Worm (Caenorhabditis elegans): ENCODE data around the gene srh-115.

- no peak for TF ChIP-seq zip-4 (GFP tag; optimal IDR thresholded peaks at IDR 0.05)
- TF ChIP-seq tbx-2 (tag; optimal IDR thresholded peaks at IDR 0.05), result no peak
- TF ChIP-seq unc-130 (tag; optimal IDR thresholded peaks at IDR 0.05), result no peak
- no peak for TF ChIP-seq zag-1 (tag; optimal IDR thresholded peaks at IDR 0.05)
- TF ChIP-seq lsy-2 (tag; optimal IDR thresholded peaks at IDR 0.05), result no peak
- TF ChIP-seq ceh-82 (tag; optimal IDR thresholded peaks at IDR 0.05), result no peak
These were observed 3.3 kb downstream of the srh-115 start, which contains the start of gene fbxa-85 for ce11 chrV:17258868-17259267.
